Worm (Caenorhabditis elegans) whole organism, L4 larva: ENCODE results near the gene Y54F10BM.20.

Experiments
- R02D3.7 ChIP-seq: fragments of 150-350 bp; sonication (generic microtip); optimal IDR thresholded peaks from 3 replicates; lab custom pipeline; 2014; ENCODE audit warnings: missing biosample characterization, missing genetic modification characterization
- T26A8.4 ChIP-seq: fragments of 200-800 bp; sonication (Bioruptor generic); IDR thresholded peaks from 2 replicates; pipeline ENCODE4 v1.3.6; 2022; ENCODE audit warnings: missing genetic modification characterization, missing compliant biosample characterization
- ama-1 ChIP-seq: fragments of 150-350 bp; optimal IDR thresholded peaks from 2 replicates; lab custom pipeline; 2014; ENCODE audit warnings: inconsistent platforms, mixed read lengths
- fos-1 ChIP-seq: fragments of 150-350 bp; optimal IDR thresholded peaks from 2 replicates; lab custom pipeline; 2014; ENCODE audit warnings: missing biosample characterization, missing genetic modification characterization
- lin-15B ChIP-seq: fragments of 150-350 bp; sonication (generic microtip); optimal IDR thresholded peaks from 3 replicates; lab custom pipeline; 2014; ENCODE audit warnings: missing biosample characterization, missing genetic modification characterization
- lin-38 ChIP-seq: fragments of 200-800 bp; sonication (Bioruptor generic); IDR thresholded peaks from 2 replicates; pipeline ENCODE4 v1.3.6; 2022; ENCODE audit warnings: missing genetic modification reagents, missing genetic modification characterization, missing compliant biosample characterization
- lir-3 ChIP-seq: sonication (generic microtip); optimal IDR thresholded peaks from 2 replicates; lab custom pipeline; 2016; ENCODE audit warnings: mild to moderate bottlenecking, missing genetic modification characterization, missing compliant biosample characterization
- nhr-28 ChIP-seq: fragments of 150-350 bp; optimal IDR thresholded peaks from 2 replicates; lab custom pipeline; 2014; ENCODE audit warnings: missing biosample characterization, missing genetic modification characterization
- nhr-76 ChIP-seq: fragments of 150-350 bp; optimal IDR thresholded peaks from 2 replicates; lab custom pipeline; 2014; ENCODE audit warnings: missing biosample characterization, missing genetic modification characterization
- pha-4 ChIP-seq, 2 experiments: fragments of 150-350 bp in 1 of 2; fragments of 200-800 bp in 1 of 2; sonication (Bioruptor generic) in 1 of 2; IDR thresholded peaks in 1 of 2; optimal IDR thresholded peaks in 1 of 2; 2 replicates each; pipeline versions ENCODE4 v1.3.6 to Lab custom; 2014 to 2022; ENCODE audit warnings: missing genetic modification characterization in 2 of 2, missing genetic modification reagents in 2 of 2, missing biosample characterization in 1 of 2, missing compliant biosample characterization in 1 of 2
- skn-1 ChIP-seq: fragments of 150-350 bp; optimal IDR thresholded peaks from 2 replicates; lab custom pipeline; 2014; ENCODE audit warnings: missing biosample characterization, missing genetic modification characterization
- snpc-4 ChIP-seq: fragments of 150-350 bp; optimal IDR thresholded peaks from 2 replicates; lab custom pipeline; 2014; ENCODE audit warnings: missing biosample characterization, missing genetic modification characterization
- tag-97 ChIP-seq: fragments of 200-800 bp; sonication (Bioruptor generic); IDR thresholded peaks from 2 replicates; pipeline ENCODE4 v1.3.6; 2022; ENCODE audit warnings: missing genetic modification characterization, missing compliant biosample characterization
- ztf-11 ChIP-seq: fragments of 150-350 bp; optimal IDR thresholded peaks from 2 replicates; lab custom pipeline; 2014; ENCODE audit warnings: missing biosample characterization, missing genetic modification characterization

- TF ChIP-seq nhr-28 (no peak), skn-1 (tag; lab: Kevin White, UChicago) (no peak), R02D3.7 (tag; lab: Kevin White, UChicago) (no peak), nhr-76 (no peak), T26A8.4 (GFP tag; lab: Robert Waterston, UW) (no peak), lir-3 (tag; lab: Kevin White, UChicago) (no peak), ama-1 (lab: Kevin White, UChicago) (no peak), fos-1 (no peak), tag-97 (no peak), snpc-4 (tag; lab: Kevin White, UChicago) (no peak), lin-38 (GFP tag; lab: Robert Waterston, UW) (no peak), pha-4 (GFP tag; IDR thresholded peaks at IDR 0.05; lab: Robert Waterston, UW) (no peak), pha-4 (tag; optimal IDR thresholded peaks at IDR 0.05; lab: Kevin White, UChicago) (no peak), lin-15B (tag; lab: Kevin White, UChicago) (no peak), ztf-11 (tag; lab: Kevin White, UChicago) (no peak)
Observed at ce11 chrIII:2314678-2315077, 6.6 kb downstream of the Y54F10BM.20 start.
